Fruit fly (Drosophila melanogaster) whole organism, adult: ENCODE data around the gene Mo25.

ENCODE experiments used
- CG7045 ChIP-seq: fragments of 200-800 bp; sonication (Bioruptor generic); optimal IDR thresholded peaks from 2 replicates; lab custom pipeline; 2017; ENCODE audit warnings: missing biosample characterization, mild to moderate bottlenecking, missing genetic modification characterization
- CG7101 ChIP-seq: fragments of 200-800 bp; sonication (Bioruptor generic); optimal IDR thresholded peaks from 2 replicates; lab custom pipeline; 2018; ENCODE audit warnings: missing biosample characterization, mild to moderate bottlenecking, missing genetic modification characterization, moderate library complexity
- kay ChIP-seq: fragments of 200-800 bp; sonication (Bioruptor generic); peaks from one replicate; lab custom pipeline; 2016; ENCODE audit warnings: missing biosample characterization, missing genetic modification characterization, borderline replicate concordance

- TF ChIP-seq kay (GFP tag; lab: Kevin White, UChicago) (no peak), CG7045 (GFP tag; lab: Kevin White, UChicago) (peak; percentile 41), CG7101 (peak; percentile 62)
Observed at dm6 chr3L:16582678-16583315, 32.5 kb downstream of the Mo25 start, which contains the start of gene Rpn12.
